Fruit fly (Drosophila melanogaster) whole organism, embryonic: ENCODE data around the gene Cnep1r2.

ENCODE experiments used
- Atf-2 ChIP-seq: fragments of 200-800 bp; sonication (Bioruptor generic); optimal IDR thresholded peaks from 2 replicates; lab custom pipeline; 2016; ENCODE audit warnings: missing biosample characterization, missing genetic modification characterization
- Atf3 ChIP-seq: fragments of 200-800 bp; sonication (Bioruptor generic); optimal IDR thresholded peaks from 3 replicates; lab custom pipeline; 2016; ENCODE audit warnings: missing biosample characterization, missing genetic modification characterization
- BEAF-32 ChIP-seq: fragments of 200-800 bp; sonication (Bioruptor generic); optimal IDR thresholded peaks from 3 replicates; lab custom pipeline; 2017; ENCODE audit warnings: missing biosample characterization, missing genetic modification characterization, mild to moderate bottlenecking, moderate library complexity, missing genetic modification reagents
- Bteb2 ChIP-seq: fragments of 200-800 bp; sonication (Bioruptor generic); optimal IDR thresholded peaks from 2 replicates; lab custom pipeline; 2016; ENCODE audit warnings: missing biosample characterization, missing genetic modification characterization
- CG10321 ChIP-seq: fragments of 200-800 bp; sonication (Bioruptor generic); IDR thresholded peaks from 2 replicates; pipeline ENCODE4 v1.3.6; 2022; ENCODE audit warnings: missing biosample characterization, missing genetic modification characterization
- CG10979 ChIP-seq: fragments of 200-800 bp; sonication (Bioruptor generic); optimal IDR thresholded peaks from 2 replicates; lab custom pipeline; 2018; ENCODE audit warnings: missing biosample characterization, mild to moderate bottlenecking, missing genetic modification characterization, moderate library complexity
- CG11695 ChIP-seq: fragments of 200-800 bp; sonication (Bioruptor generic); IDR thresholded peaks from 3 replicates; pipeline ENCODE4 v1.3.6; 2022; ENCODE audit warnings: missing biosample characterization, missing genetic modification characterization
- CG12219 ChIP-seq: fragments of 200-800 bp; sonication (Bioruptor generic); optimal IDR thresholded peaks from 3 replicates; lab custom pipeline; 2018; ENCODE audit warnings: missing biosample characterization, mild to moderate bottlenecking, missing genetic modification characterization
- CG12744 ChIP-seq: fragments of 200-800 bp; sonication (Bioruptor generic); optimal IDR thresholded peaks from 2 replicates; lab custom pipeline; 2016; ENCODE audit warnings: missing biosample characterization, missing genetic modification characterization
- CG12769 ChIP-seq: fragments of 200-800 bp; sonication (Bioruptor generic); optimal IDR thresholded peaks from 2 replicates; lab custom pipeline; 2019; ENCODE audit warnings: missing biosample characterization, mild to moderate bottlenecking, missing genetic modification characterization, moderate library complexity
- CG14667 ChIP-seq: fragments of 200-800 bp; sonication (Bioruptor generic); IDR thresholded peaks from 2 replicates; pipeline ENCODE4 v1.3.6; 2022; ENCODE audit warnings: missing biosample characterization, missing genetic modification characterization
- CG14965 ChIP-seq: fragments of 200-800 bp; sonication (Bioruptor generic); optimal IDR thresholded peaks from 2 replicates; lab custom pipeline; 2016; ENCODE audit warnings: missing biosample characterization, missing genetic modification characterization, borderline replicate concordance
- CG15601 ChIP-seq: fragments of 200-800 bp; sonication (Bioruptor generic); optimal IDR thresholded peaks from 3 replicates; lab custom pipeline; 2019; ENCODE audit warnings: missing biosample characterization, mild to moderate bottlenecking, missing genetic modification characterization, moderate library complexity
- CG2712 ChIP-seq: fragments of 200-800 bp; optimal IDR thresholded peaks from 3 replicates; lab custom pipeline; 2019; ENCODE audit warnings: missing biosample characterization, mild to moderate bottlenecking, missing genetic modification characterization, moderate library complexity
- CG30431 ChIP-seq: fragments of 200-800 bp; sonication (Bioruptor generic); optimal IDR thresholded peaks from 2 replicates; lab custom pipeline; 2017; ENCODE audit warnings: missing biosample characterization, missing genetic modification characterization
- CG3163 ChIP-seq: fragments of 200-800 bp; sonication (Bioruptor generic); optimal IDR thresholded peaks from 3 replicates; lab custom pipeline; 2016; ENCODE audit warnings: missing biosample characterization, missing genetic modification characterization
- CG3407 ChIP-seq: fragments of 200-800 bp; sonication (Bioruptor generic); optimal IDR thresholded peaks from 2 replicates; lab custom pipeline; 2018; ENCODE audit warnings: missing biosample characterization, mild to moderate bottlenecking, missing genetic modification characterization
- CG4730 ChIP-seq: fragments of 200-800 bp; sonication (Bioruptor generic); IDR thresholded peaks from 2 replicates; pipeline ENCODE4 v1.3.6; 2022; ENCODE audit warnings: missing biosample characterization, missing genetic modification characterization
- CG7372 ChIP-seq: fragments of 200-800 bp; sonication (Bioruptor generic); IDR thresholded peaks from 2 replicates; pipeline ENCODE4 v1.3.6; 2022; ENCODE audit warnings: missing biosample characterization, missing genetic modification characterization
- CG7556 ChIP-seq: fragments of 200-800 bp; sonication (Bioruptor generic); optimal IDR thresholded peaks from 2 replicates; lab custom pipeline; 2017; ENCODE audit warnings: missing biosample characterization, mild to moderate bottlenecking, missing genetic modification characterization
- CG8359 ChIP-seq: fragments of 200-800 bp; sonication (Bioruptor generic); optimal IDR thresholded peaks from 2 replicates; lab custom pipeline; 2017; ENCODE audit warnings: missing biosample characterization, mild to moderate bottlenecking, missing genetic modification characterization, borderline replicate concordance
- CG9817 ChIP-seq: fragments of 200-800 bp; sonication (Bioruptor generic); optimal IDR thresholded peaks from 2 replicates; lab custom pipeline; 2018; ENCODE audit warnings: missing biosample characterization, mild to moderate bottlenecking, missing genetic modification characterization, moderate library complexity
- CG9876 ChIP-seq: fragments of 200-800 bp; sonication (Bioruptor generic); optimal IDR thresholded peaks from 2 replicates; lab custom pipeline; 2016; ENCODE audit warnings: missing biosample characterization, missing genetic modification characterization
- CHES-1-like ChIP-seq: fragments of 200-800 bp; sonication (Bioruptor generic); optimal IDR thresholded peaks from 2 replicates; lab custom pipeline; 2016; ENCODE audit warnings: missing biosample characterization, missing genetic modification characterization
- D19B ChIP-seq: fragments of 200-800 bp; sonication (Bioruptor generic); optimal IDR thresholded peaks from 2 replicates; lab custom pipeline; 2017; ENCODE audit warnings: missing biosample characterization, mild to moderate bottlenecking, missing genetic modification characterization
- Eip74EF ChIP-seq, 2 experiments: fragments of 200-800 bp in 1 of 2; fragments of >200 bp in 1 of 2; sonication (Bioruptor generic) in 1 of 2; optimal IDR thresholded peaks; 2 replicates each; lab custom pipeline; 2017 to 2019; ENCODE audit warnings: missing biosample characterization in 2 of 2, missing genetic modification characterization in 2 of 2, mild to moderate bottlenecking in 1 of 2, moderate library complexity in 1 of 2
- Ets97D ChIP-seq: fragments of 200-800 bp; sonication (Bioruptor generic); optimal IDR thresholded peaks from 3 replicates; lab custom pipeline; 2016; ENCODE audit warnings: missing biosample characterization, missing genetic modification characterization
- Fer2 ChIP-seq: fragments of 200-800 bp; sonication (Bioruptor generic); optimal IDR thresholded peaks from 2 replicates; lab custom pipeline; 2018; ENCODE audit warnings: missing biosample characterization, mild to moderate bottlenecking, missing genetic modification characterization, moderate library complexity
- HLH3B ChIP-seq: fragments of 200-800 bp; sonication (Bioruptor generic); IDR thresholded peaks from 2 replicates; pipeline ENCODE4 v1.3.6; 2022; ENCODE audit warnings: missing biosample characterization, missing genetic modification characterization
- Hr51 ChIP-seq, 2 experiments: fragments of 200-800 bp; sonication (Bioruptor generic); optimal IDR thresholded peaks; 2 replicates in 1 of 2; 3 replicates in 1 of 2; lab custom pipeline; 2016 to 2018; ENCODE audit warnings: missing biosample characterization in 2 of 2, missing genetic modification characterization in 2 of 2, mild to moderate bottlenecking in 1 of 2, moderate library complexity in 1 of 2
- Jarid2 ChIP-seq: fragments of 200-800 bp; sonication (Bioruptor generic); optimal IDR thresholded peaks from 3 replicates; lab custom pipeline; 2017; ENCODE audit warnings: mild to moderate bottlenecking, missing biosample characterization, missing genetic modification reagents, missing genetic modification characterization
- Mad ChIP-seq: fragments of 200-800 bp; sonication (Bioruptor generic); optimal IDR thresholded peaks from 2 replicates; lab custom pipeline; 2016; ENCODE audit warnings: missing biosample characterization, missing genetic modification characterization
- Med ChIP-seq: fragments of 200-800 bp; sonication (Bioruptor generic); peaks from one replicate; lab custom pipeline; 2016; ENCODE audit warnings: missing biosample characterization, missing genetic modification characterization, mild to moderate bottlenecking, inconsistent platforms, moderate library complexity
- Meics ChIP-seq: fragments of 200-800 bp; sonication (Bioruptor generic); optimal IDR thresholded peaks from 2 replicates; lab custom pipeline; 2017; ENCODE audit warnings: missing biosample characterization, mild to moderate bottlenecking, missing genetic modification characterization
- Nf-YC ChIP-seq: fragments of 200-800 bp; optimal IDR thresholded peaks from 3 replicates; lab custom pipeline; 2019; ENCODE audit warnings: missing biosample characterization, mild to moderate bottlenecking, missing genetic modification characterization, moderate library complexity
- amos ChIP-seq: fragments of 200-800 bp; sonication (Bioruptor generic); IDR thresholded peaks from 2 replicates; pipeline ENCODE4 v1.3.6; 2022; ENCODE audit warnings: missing biosample characterization, missing genetic modification characterization; ENCODE audit not compliant: partially characterized antibody
- bab2 ChIP-seq: fragments of 200-800 bp; sonication (Bioruptor generic); optimal IDR thresholded peaks from 2 replicates; lab custom pipeline; 2016; ENCODE audit warnings: missing biosample characterization, missing genetic modification characterization
- bigmax ChIP-seq: fragments of 200-800 bp; sonication (Bioruptor generic); optimal IDR thresholded peaks from 2 replicates; lab custom pipeline; 2018; ENCODE audit warnings: missing biosample characterization, mild to moderate bottlenecking, missing genetic modification characterization
- ems ChIP-seq: fragments of 200-800 bp; sonication (Bioruptor generic); optimal IDR thresholded peaks from 3 replicates; lab custom pipeline; 2016; ENCODE audit warnings: missing biosample characterization, missing genetic modification characterization
- fd96Cb ChIP-seq: fragments of 200-800 bp; sonication (Bioruptor generic); optimal IDR thresholded peaks from 2 replicates; lab custom pipeline; 2018; ENCODE audit warnings: missing biosample characterization, mild to moderate bottlenecking, missing genetic modification characterization, moderate library complexity
- fru ChIP-seq: fragments of >200 bp; optimal IDR thresholded peaks from 2 replicates; lab custom pipeline; 2017
- ftz-f1 ChIP-seq: fragments of 200-800 bp; sonication (Bioruptor generic); optimal IDR thresholded peaks from 2 replicates; lab custom pipeline; 2016; ENCODE audit warnings: missing biosample characterization, missing genetic modification characterization
- gcm2 ChIP-seq: fragments of 200-800 bp; sonication (Bioruptor generic); optimal IDR thresholded peaks from 2 replicates; lab custom pipeline; 2016; ENCODE audit warnings: missing biosample characterization, missing genetic modification characterization
- h ChIP-seq: fragments of >200 bp; optimal IDR thresholded peaks from 2 replicates; lab custom pipeline; 2017
- ken ChIP-seq: fragments of 200-800 bp; sonication (Bioruptor generic); IDR thresholded peaks from 3 replicates; pipeline ENCODE4 v1.3.6; 2022; ENCODE audit warnings: missing biosample characterization, missing genetic modification characterization
- kni ChIP-seq: fragments of 200-800 bp; sonication (Bioruptor generic); optimal IDR thresholded peaks from 3 replicates; lab custom pipeline; 2017; ENCODE audit warnings: mild to moderate bottlenecking, missing biosample characterization, missing genetic modification reagents, missing genetic modification characterization
- lola ChIP-seq, 3 experiments: fragments of >200 bp in 2 of 3; fragments of 200-800 bp in 1 of 3; sonication (Bioruptor generic) in 1 of 3; optimal IDR thresholded peaks; 2 replicates each; lab custom pipeline; 2017 to 2019; ENCODE audit warnings: missing biosample characterization in 3 of 3, missing genetic modification characterization in 3 of 3, mild to moderate bottlenecking in 1 of 3, moderate library complexity in 1 of 3
- repo ChIP-seq: fragments of 200-800 bp; sonication (Bioruptor generic); optimal IDR thresholded peaks from 2 replicates; lab custom pipeline; 2016; ENCODE audit warnings: missing biosample characterization, missing genetic modification characterization
- scrt ChIP-seq: fragments of 200-800 bp; sonication (Bioruptor generic); optimal IDR thresholded peaks from 2 replicates; lab custom pipeline; 2018; ENCODE audit warnings: missing biosample characterization, mild to moderate bottlenecking, missing genetic modification characterization, moderate library complexity
- slp2 ChIP-seq: fragments of 200-800 bp; sonication (Bioruptor generic); optimal IDR thresholded peaks from 2 replicates; lab custom pipeline; 2016; ENCODE audit warnings: missing biosample characterization, missing genetic modification characterization

The Cnep1r2 gene

DNA sequence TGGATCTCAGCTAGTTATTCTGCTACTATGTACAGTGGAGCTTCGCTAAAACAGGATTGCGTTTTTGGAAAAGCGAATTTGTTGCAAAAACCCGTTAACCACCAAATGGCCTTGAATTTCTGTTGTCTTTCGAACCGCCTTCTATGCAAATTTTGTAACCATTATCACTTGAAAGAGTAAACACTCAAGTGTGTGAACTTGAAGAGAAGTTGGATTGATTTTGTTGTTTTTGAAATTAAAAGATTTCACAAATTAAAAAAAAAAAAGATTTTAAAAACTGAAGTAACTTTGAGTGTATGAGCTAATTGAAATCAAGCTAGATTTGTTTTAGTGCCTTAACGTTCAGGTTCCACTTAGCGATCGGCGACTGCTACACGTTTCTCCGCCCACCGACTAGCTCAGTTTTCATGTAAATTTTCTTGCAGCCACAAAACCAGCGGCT is 46.0 kb downstream of the Cnep1r2 start (continued):
- TF ChIP-seq D19B (GFP tag; lab: Kevin White, UChicago) = peak; percentile 36
- TF ChIP-seq CG3163 (GFP tag; lab: Kevin White, UChicago) = peak; percentile 37
- TF ChIP-seq repo (GFP tag; lab: Kevin White, UChicago) = peak; percentile 61
- TF ChIP-seq Atf-2 (GFP tag; lab: Kevin White, UChicago) = peak; percentile 39
- peak; percentile 60 for TF ChIP-seq HLH3B (GFP tag; lab: Robert Waterston, UW)
- peak; percentile 68 for TF ChIP-seq CG10979 (tag; lab: Kevin White, UChicago)
- TF ChIP-seq Ets97D (GFP tag; lab: Kevin White, UChicago) = no peak
- no peak for TF ChIP-seq h (lab: Kevin White, UChicago)
- TF ChIP-seq BEAF-32 (GFP tag; lab: Kevin White, UChicago) = no peak
- no peak for TF ChIP-seq CG12219 (GFP tag; lab: Kevin White, UChicago)
- TF ChIP-seq CG9817 (tag; lab: Kevin White, UChicago) = peak; percentile 65
- TF ChIP-seq CG7556 = peak; percentile 79
- peak; percentile 16 for TF ChIP-seq CG14965 (GFP tag; lab: Kevin White, UChicago)
- TF ChIP-seq Meics (GFP tag; lab: Kevin White, UChicago) = peak; percentile 77
- peak; percentile 34 for TF ChIP-seq CG8359 (GFP tag; lab: Kevin White, UChicago)
- TF ChIP-seq Fer2 (tag; lab: Kevin White, UChicago) = peak; percentile 16
- peak; percentile 79 for TF ChIP-seq fd96Cb (tag; lab: Kevin White, UChicago)
- peak; percentile 64; the same call in 2 of the 3 replicates for TF ChIP-seq ken
- no peak for TF ChIP-seq ftz-f1
- TF ChIP-seq lola (GFP tag; optimal IDR thresholded peaks at IDR 0.05; lab: Kevin White, UChicago) = peak in 1 of 3 experiments; percentile 23
- 0 out of 2 replicates have a peak, but pooled peaks have one; percentile 34 for TF ChIP-seq CG4730 (GFP tag; lab: Robert Waterston, UW)
- TF ChIP-seq CG12769 (tag; lab: Kevin White, UChicago) = no peak
- no peak for TF ChIP-seq gcm2 (GFP tag; lab: Kevin White, UChicago)
- no peak for TF ChIP-seq Mad (GFP tag; lab: Kevin White, UChicago)
- TF ChIP-seq CG30431 (GFP tag; lab: Kevin White, UChicago) = peak; percentile 40
- peak; percentile 4 for TF ChIP-seq Atf3 (GFP tag; lab: Kevin White, UChicago)
- TF ChIP-seq Jarid2 (GFP tag; lab: Kevin White, UChicago) = peak; percentile 48
- no peak for TF ChIP-seq Bteb2 (GFP tag; lab: Kevin White, UChicago)
- peak; percentile 79 for TF ChIP-seq CG11695 (GFP tag; lab: Robert Waterston, UW)
- TF ChIP-seq slp2 (GFP tag; lab: Kevin White, UChicago) = peak; percentile 60
- TF ChIP-seq CG14667 (GFP tag; lab: Robert Waterston, UW) = peak; percentile 53
- TF ChIP-seq CG2712 (tag; lab: Kevin White, UChicago) = peak; percentile 63
- TF ChIP-seq Hr51 (GFP tag; optimal IDR thresholded peaks at IDR 0.05; lab: Kevin White, UChicago) = peak in 1 of 2 experiments; percentile 67
- TF ChIP-seq CG3407 = peak; percentile 22
- TF ChIP-seq scrt = peak; percentile 25
- peak; percentile 97 for TF ChIP-seq Med (GFP tag; lab: Kevin White, UChicago)
- peak; percentile 81 for TF ChIP-seq ems (GFP tag; lab: Kevin White, UChicago)
- TF ChIP-seq CG12744 (GFP tag; lab: Kevin White, UChicago) = peak; percentile 13
- TF ChIP-seq CG10321 (GFP tag; lab: Robert Waterston, UW) = no peak
- TF ChIP-seq Eip74EF (GFP tag; optimal IDR thresholded peaks at IDR 0.05; lab: Kevin White, UChicago) = peak in 1 of 2 experiments; percentile 42
- peak; percentile 22 for TF ChIP-seq Nf-YC (tag; lab: Kevin White, UChicago)
- peak; percentile 7 for TF ChIP-seq CHES-1-like (GFP tag; lab: Kevin White, UChicago)
- TF ChIP-seq CG7372 (GFP tag; lab: Robert Waterston, UW) = peak; percentile 42; the same call in 1 of the 2 replicates
- TF ChIP-seq fru (lab: Kevin White, UChicago) = no peak
- TF ChIP-seq bab2 (GFP tag; lab: Kevin White, UChicago) = peak; percentile 89
- no peak for TF ChIP-seq amos (GFP tag; lab: Robert Waterston, UW)
- TF ChIP-seq bigmax (GFP tag; lab: Kevin White, UChicago) = no peak
- peak; percentile 43 for TF ChIP-seq CG9876
- no peak for TF ChIP-seq kni
- peak; percentile 15 for TF ChIP-seq CG15601 (tag; lab: Kevin White, UChicago)
